Worm (Caenorhabditis elegans): ENCODE data around the gene ZK757.1.
A peak's percentile ranks its signal among the peaks of the same experiment; 100 is the strongest.

Gene ZK757.1

DNA sequence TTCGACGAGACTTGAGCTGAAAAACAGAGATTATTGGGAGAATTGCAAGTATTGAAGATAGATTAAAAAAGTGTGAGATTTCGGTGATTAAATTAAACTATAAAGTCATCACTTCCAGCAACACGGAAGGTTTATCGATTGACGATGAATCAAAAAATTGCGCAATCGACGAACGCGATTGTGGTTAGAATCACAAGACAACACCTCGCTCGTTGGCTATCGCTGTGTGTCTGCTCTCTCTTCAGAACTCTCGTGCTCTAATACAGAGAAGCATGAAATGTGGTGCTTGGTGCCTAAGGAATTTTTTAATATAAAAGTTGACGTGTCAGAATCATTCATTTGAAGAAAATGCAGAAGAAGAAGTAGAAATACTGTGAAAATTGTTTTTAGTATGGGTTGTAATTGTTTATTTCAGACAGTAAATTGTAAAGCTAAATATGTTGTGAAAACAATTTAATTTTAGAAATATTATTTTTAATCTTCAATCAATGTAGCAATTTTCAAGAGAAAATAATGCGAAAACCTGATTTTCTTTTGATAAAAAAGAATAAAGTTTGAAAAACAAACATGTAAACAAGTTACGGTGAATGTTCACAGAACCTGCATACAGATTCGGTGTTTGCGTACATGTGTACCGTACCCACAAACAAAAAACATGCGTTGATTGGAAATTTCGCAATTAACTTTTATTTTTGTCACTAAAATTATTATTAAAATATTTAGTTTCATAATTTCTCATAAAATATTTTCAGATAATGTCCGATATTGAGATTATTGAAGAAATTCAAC lies 43.6 kb downstream of the ZK757.1 start, which contains the start of the genes ZK632.10 and ZK632.11:
ZK632.10 (minus strand) TSS at position 560 of the 789 bp plus-strand sequence.
ZK632.11 (plus strand) TSS at position 753 of the 789 bp plus-strand sequence.
- TF ChIP-seq egl-27 (tag; optimal IDR thresholded peaks at IDR 0.05) (peak; percentile 7), lin-13 (GFP tag; optimal IDR thresholded peaks at IDR 0.05) (peak; percentile 61), unc-55 (GFP tag; optimal IDR thresholded peaks at IDR 0.05) (peak; percentile 93), Y55F3AM.14 (GFP tag; optimal IDR thresholded peaks at IDR 0.05) (no peak), gmeb-1 (tag; optimal IDR thresholded peaks at IDR 0.05) (peak; percentile 25), lsy-2 (tag; optimal IDR thresholded peaks at IDR 0.05) (peak; percentile 86 to 99), ztf-4 (tag; optimal IDR thresholded peaks at IDR 0.05) (peak; percentile 16), nhr-23 (tag; optimal IDR thresholded peaks at IDR 0.05) (no peak), lin-39 (tag; optimal IDR thresholded peaks at IDR 0.05) (no peak), mbf-1 (tag; optimal IDR thresholded peaks at IDR 0.05) (no peak), elt-1 (tag; optimal IDR thresholded peaks at IDR 0.05) (no peak), nhr-11 (tag; optimal IDR thresholded peaks at IDR 0.05) (no peak), lin-11 (tag; optimal IDR thresholded peaks at IDR 0.05) (no peak), ama-1 (optimal IDR thresholded peaks at IDR 0.05) (no peak), aly-2 (tag; optimal IDR thresholded peaks at IDR 0.05) (no peak), nhr-25 (tag; optimal IDR thresholded peaks at IDR 0.05) (peak; percentile 9), peb-1 (tag; optimal IDR thresholded peaks at IDR 0.05) (no peak), ZK546.5 (tag; optimal IDR thresholded peaks at IDR 0.05) (no peak), sma-9 (GFP tag; optimal IDR thresholded peaks at IDR 0.05) (no peak), sma-9 (tag; optimal IDR thresholded peaks at IDR 0.05) (no peak), F13H6.1 (tag; optimal IDR thresholded peaks at IDR 0.05) (no peak), nhr-6 (tag; optimal IDR thresholded peaks at IDR 0.05) (no peak), C34F6.9 (tag; optimal IDR thresholded peaks at IDR 0.05) (peak; percentile 81), unc-39 (tag; optimal IDR thresholded peaks at IDR 0.05) (no peak), elt-3 (tag; optimal IDR thresholded peaks at IDR 0.05) (no peak), blmp-1 (tag; optimal IDR thresholded peaks at IDR 0.05; ENCODE audit: insufficient read depth) (no peak), skn-1 (tag; optimal IDR thresholded peaks at IDR 0.05) (no peak), ztf-1 (GFP tag; conservative IDR thresholded peaks at IDR 0.05) (no peak), zag-1 (tag; optimal IDR thresholded peaks at IDR 0.05) (no peak), ztf-11 (tag; optimal IDR thresholded peaks at IDR 0.05) (no peak), nhr-77 (tag; optimal IDR thresholded peaks at IDR 0.05) (no peak), unc-62 (GFP tag; optimal IDR thresholded peaks at IDR 0.05) (no peak), sma-3 (GFP tag; optimal IDR thresholded peaks at IDR 0.05) (peak; percentile 36), snpc-4 (tag; optimal IDR thresholded peaks at IDR 0.05) (no peak), crh-2 (tag; optimal IDR thresholded peaks at IDR 0.05) (peak; percentile 30), R02D3.7 (tag; optimal IDR thresholded peaks at IDR 0.05) (no peak), ceh-16 (tag; optimal IDR thresholded peaks at IDR 0.05) (no peak), sem-4 (tag; optimal IDR thresholded peaks at IDR 0.05) (no peak), fos-1 (tag; optimal IDR thresholded peaks at IDR 0.05) (peak; percentile 33), nhr-237 (tag; optimal IDR thresholded peaks at IDR 0.05) (no peak), alr-1 (tag; optimal IDR thresholded peaks at IDR 0.05) (no peak), nhr-129 (tag; optimal IDR thresholded peaks at IDR 0.05) (peak; percentile 44), nhr-12 (tag; optimal IDR thresholded peaks at IDR 0.05) (no peak), mab-5 (tag; optimal IDR thresholded peaks at IDR 0.05) (no peak), nhr-10 (tag; optimal IDR thresholded peaks at IDR 0.05) (no peak), ceh-82 (tag; optimal IDR thresholded peaks at IDR 0.05) (no peak), dmd-4 (tag; optimal IDR thresholded peaks at IDR 0.05) (no peak), mdl-1 (tag; optimal IDR thresholded peaks at IDR 0.05) (no peak), nhr-21 (tag; optimal IDR thresholded peaks at IDR 0.05) (no peak)

Measured in whole organism, L2 larva.